Fruit fly (Drosophila melanogaster) whole organism, wandering third instar larva: ENCODE data around the gene Pss.

Source experiments
- Abd-B ChIP-seq: fragments of >200 bp; optimal IDR thresholded peaks from 2 replicates; lab custom pipeline; 2017; ENCODE audit warnings: missing biosample characterization, missing genetic modification characterization
- CG32264 ChIP-seq: fragments of 200-800 bp; sonication (Bioruptor generic); optimal IDR thresholded peaks from 2 replicates; lab custom pipeline; 2016; ENCODE audit warnings: missing biosample characterization, missing genetic modification characterization
- CG9705 ChIP-seq: fragments of 200-800 bp; sonication (Bioruptor generic); optimal IDR thresholded peaks from 2 replicates; lab custom pipeline; 2018; ENCODE audit warnings: missing biosample characterization, mild to moderate bottlenecking, missing genetic modification characterization
- CrebA ChIP-seq: fragments of 200-800 bp; sonication (Bioruptor generic); optimal IDR thresholded peaks from 2 replicates; lab custom pipeline; 2016; ENCODE audit warnings: missing biosample characterization, mild to moderate bottlenecking, missing genetic modification characterization, borderline replicate concordance
- Dif ChIP-seq: fragments of 200-275, 200-300 bp; sonication (Bioruptor generic); optimal IDR thresholded peaks from 2 replicates; lab custom pipeline; 2018; ENCODE audit warnings: missing biosample characterization, missing genetic modification characterization; ENCODE audit not compliant: partially characterized antibody
- GATAd ChIP-seq: sonication (Bioruptor generic); optimal IDR thresholded peaks from 2 replicates; lab custom pipeline; 2016; ENCODE audit warnings: missing biosample characterization, missing genetic modification characterization
- HLH106 ChIP-seq: fragments of 200-800 bp; optimal IDR thresholded peaks from 3 replicates; lab custom pipeline; 2019; ENCODE audit warnings: missing biosample characterization, mild to moderate bottlenecking, missing genetic modification characterization, moderate library complexity
- Hnf4 ChIP-seq: fragments of 200-800 bp; sonication (Bioruptor generic); optimal IDR thresholded peaks from 2 replicates; lab custom pipeline; 2016; ENCODE audit warnings: missing biosample characterization, mild to moderate bottlenecking, missing genetic modification characterization
- Hr78 ChIP-seq: fragments of >200 bp; optimal IDR thresholded peaks from 2 replicates; lab custom pipeline; 2017; ENCODE audit warnings: missing biosample characterization, missing genetic modification characterization
- Hr83 ChIP-seq: fragments of 200-300 bp; sonication (Bioruptor generic); optimal IDR thresholded peaks from 2 replicates; lab custom pipeline; 2016; ENCODE audit warnings: missing biosample characterization, mild to moderate bottlenecking, missing genetic modification characterization, moderate library complexity; ENCODE audit not compliant: poor library complexity, severe bottlenecking
- Jra ChIP-seq: sonication (Bioruptor generic); optimal IDR thresholded peaks from 2 replicates; lab custom pipeline; 2016; ENCODE audit warnings: missing biosample characterization, missing genetic modification characterization
- Mio ChIP-seq: sonication (Bioruptor generic); optimal IDR thresholded peaks from 2 replicates; lab custom pipeline; 2016; ENCODE audit warnings: missing biosample characterization, missing genetic modification characterization
- Myc ChIP-seq: fragments of >200 bp; optimal IDR thresholded peaks from 2 replicates; lab custom pipeline; 2017
- OdsH ChIP-seq: fragments of 200-800 bp; sonication (Bioruptor generic); optimal IDR thresholded peaks from 2 replicates; lab custom pipeline; 2016; ENCODE audit warnings: missing biosample characterization, mild to moderate bottlenecking, missing genetic modification characterization
- Rel ChIP-seq, 2 experiments: fragments of 200-800 bp; sonication (Bioruptor generic) in 1 of 2; optimal IDR thresholded peaks; 2 replicates in 1 of 2; 3 replicates in 1 of 2; lab custom pipeline; 2016 to 2019; ENCODE audit warnings: mild to moderate bottlenecking in 2 of 2, missing biosample characterization in 2 of 2, missing genetic modification characterization in 2 of 2, moderate library complexity in 1 of 2
- Sp1 ChIP-seq: fragments of 200-800 bp; sonication (Bioruptor generic); optimal IDR thresholded peaks from 3 replicates; lab custom pipeline; 2019; ENCODE audit warnings: missing biosample characterization, mild to moderate bottlenecking, missing genetic modification characterization, moderate library complexity
- Vsx2 ChIP-seq: fragments of 200-300, 225-300 bp; sonication (Bioruptor generic); optimal IDR thresholded peaks from 2 replicates; lab custom pipeline; 2018; ENCODE audit warnings: missing biosample characterization, missing genetic modification characterization; ENCODE audit not compliant: partially characterized antibody
- br ChIP-seq: fragments of 200-800 bp; sonication (Bioruptor generic); optimal IDR thresholded peaks from 2 replicates; lab custom pipeline; 2016; ENCODE audit warnings: missing biosample characterization, missing genetic modification characterization
- brk ChIP-seq: fragments of 200-800 bp; sonication (Bioruptor generic); optimal IDR thresholded peaks from 2 replicates; lab custom pipeline; 2016; ENCODE audit warnings: missing biosample characterization, mild to moderate bottlenecking, missing genetic modification characterization
- dl ChIP-seq, 2 experiments: fragments of 175-275, 200-275 bp in 1 of 2; fragments of 200-275 bp in 1 of 2; sonication (Bioruptor generic); optimal IDR thresholded peaks; lab custom pipeline; 2018; ENCODE audit warnings: mild to moderate bottlenecking in 2 of 2, missing biosample characterization in 2 of 2, missing genetic modification characterization in 2 of 2, moderate library complexity in 2 of 2; ENCODE audit not compliant: partially characterized antibody in 2 of 2, insufficient read depth in 1 of 2
- dmrt93B ChIP-seq: fragments of 200-800 bp; sonication (Bioruptor generic); optimal IDR thresholded peaks from 2 replicates; lab custom pipeline; 2018; ENCODE audit warnings: missing biosample characterization, mild to moderate bottlenecking, missing genetic modification characterization
- dsf ChIP-seq: sonication (Bioruptor generic); optimal IDR thresholded peaks from 2 replicates; lab custom pipeline; 2016; ENCODE audit warnings: missing biosample characterization, missing genetic modification characterization, borderline replicate concordance
- ey ChIP-seq: fragments of 200-800 bp; sonication (Bioruptor generic); optimal IDR thresholded peaks from 2 replicates; lab custom pipeline; 2016; ENCODE audit warnings: missing biosample characterization, missing genetic modification characterization
- foxo ChIP-seq, 2 experiments: fragments of 200-800 bp; sonication (Bioruptor generic); optimal IDR thresholded peaks; 2 replicates in 1 of 2; 3 replicates in 1 of 2; lab custom pipeline; 2016 to 2017; ENCODE audit warnings: missing biosample characterization in 2 of 2, missing genetic modification characterization in 2 of 2
- fru ChIP-seq: fragments of 200-800 bp; sonication (Bioruptor generic); optimal IDR thresholded peaks from 3 replicates; lab custom pipeline; 2016; ENCODE audit warnings: missing biosample characterization, mild to moderate bottlenecking, missing genetic modification characterization
- h ChIP-seq: fragments of 200-800 bp; sonication (Bioruptor generic); optimal IDR thresholded peaks from 3 replicates; lab custom pipeline; 2016; ENCODE audit warnings: missing biosample characterization, mild to moderate bottlenecking, missing genetic modification characterization
- lola ChIP-seq: fragments of >200 bp; optimal IDR thresholded peaks from 2 replicates; lab custom pipeline; 2017; ENCODE audit warnings: missing biosample characterization, missing genetic modification characterization
- psq ChIP-seq: fragments of 200-800 bp; sonication (Bioruptor generic); optimal IDR thresholded peaks from 3 replicates; lab custom pipeline; 2017; ENCODE audit warnings: missing biosample characterization, mild to moderate bottlenecking, missing genetic modification characterization, moderate library complexity
- rgr ChIP-seq: fragments of 200-800 bp; sonication (Bioruptor generic); optimal IDR thresholded peaks from 3 replicates; lab custom pipeline; 2016; ENCODE audit warnings: missing biosample characterization, mild to moderate bottlenecking, missing genetic modification characterization
- sv ChIP-seq: fragments of 200-800 bp; sonication (Bioruptor generic); optimal IDR thresholded peaks from 3 replicates; lab custom pipeline; 2016; ENCODE audit warnings: missing biosample characterization, missing genetic modification characterization
- tai ChIP-seq: sonication (Bioruptor generic); optimal IDR thresholded peaks from 2 replicates; lab custom pipeline; 2016; ENCODE audit warnings: missing biosample characterization, missing genetic modification characterization
- usp ChIP-seq: fragments of >200 bp; optimal IDR thresholded peaks from 2 replicates; lab custom pipeline; 2017; ENCODE audit warnings: missing biosample characterization, missing genetic modification characterization
- woc ChIP-seq: sonication (Bioruptor generic); optimal IDR thresholded peaks from 2 replicates; lab custom pipeline; 2016; ENCODE audit warnings: missing biosample characterization, mild to moderate bottlenecking, missing genetic modification characterization

Pss gene

dm6 chr3L:20525743-20526142, 231 bp downstream of the Pss start:
- no peak for TF ChIP-seq Rel (GFP tag; optimal IDR thresholded peaks at IDR 0.05; lab: Kevin White, UChicago)
- TF ChIP-seq Rel (tag; optimal IDR thresholded peaks at IDR 0.05; lab: Kevin White, UChicago): no peak
- no peak for TF ChIP-seq usp (GFP tag; lab: Kevin White, UChicago)
- TF ChIP-seq lola (GFP tag; lab: Kevin White, UChicago): no peak
- TF ChIP-seq Mio (GFP tag; lab: Kevin White, UChicago): no peak
- TF ChIP-seq fru (GFP tag; lab: Kevin White, UChicago): no peak
- TF ChIP-seq Hnf4: no peak
- TF ChIP-seq CG32264 (GFP tag; lab: Kevin White, UChicago): no peak
- TF ChIP-seq Dif (GFP tag; lab: Kevin White, UChicago): no peak
- TF ChIP-seq tai (GFP tag; lab: Kevin White, UChicago): no peak
- TF ChIP-seq Abd-B (GFP tag; lab: Kevin White, UChicago): no peak

DNA sequence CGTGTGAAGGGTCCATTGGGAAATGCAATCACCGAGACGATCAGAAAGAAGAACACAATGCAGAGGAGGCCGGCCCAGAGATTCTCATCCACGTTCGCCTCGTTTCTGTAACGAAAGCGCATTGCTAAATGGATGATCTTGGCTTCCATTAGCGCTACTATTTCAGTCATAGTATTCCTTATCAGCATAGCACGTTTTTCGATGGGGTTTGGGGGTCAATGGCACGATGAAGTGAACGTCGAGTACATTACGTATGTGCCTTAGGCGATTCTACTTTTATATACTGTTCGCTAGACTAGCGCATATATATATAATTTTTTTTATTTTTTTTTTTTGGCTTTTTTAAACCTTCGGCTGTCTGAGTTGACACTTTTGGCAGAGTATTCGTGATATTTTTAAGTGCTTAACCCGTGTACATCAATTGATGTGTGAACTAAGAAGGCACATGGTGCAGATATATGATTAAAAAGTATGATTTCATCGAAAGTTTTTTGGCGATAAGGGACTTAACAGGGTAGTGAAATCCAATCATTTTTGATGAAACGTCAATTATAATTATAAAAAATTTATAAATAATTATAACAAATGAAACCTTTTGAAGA, 1.5 kb downstream of the Pss start:
- TF ChIP-seq Abd-B (GFP tag; lab: Kevin White, UChicago) (no peak), usp (GFP tag; lab: Kevin White, UChicago) (no peak), foxo (GFP tag; optimal IDR thresholded peaks at IDR 0.05; lab: Kevin White, UChicago) (no peak), h (GFP tag; lab: Kevin White, UChicago) (no peak), rgr (GFP tag; lab: Kevin White, UChicago) (no peak), tai (GFP tag; lab: Kevin White, UChicago) (no peak), OdsH (no peak), Sp1 (no peak), GATAd (no peak), psq (GFP tag; lab: Kevin White, UChicago) (no peak), CG32264 (GFP tag; lab: Kevin White, UChicago) (no peak), dmrt93B (no peak), brk (GFP tag; lab: Kevin White, UChicago) (no peak), lola (GFP tag; lab: Kevin White, UChicago) (no peak), Jra (no peak)

- peak; percentile 53 for TF ChIP-seq woc (GFP tag; lab: Kevin White, UChicago)
- TF ChIP-seq Myc: peak; percentile 75
- peak; percentile 1 for TF ChIP-seq Hnf4
- TF ChIP-seq rgr (GFP tag; lab: Kevin White, UChicago): peak; percentile 26
- no peak for TF ChIP-seq Abd-B (GFP tag; lab: Kevin White, UChicago)
- peak; percentile 14 for TF ChIP-seq ey (GFP tag; lab: Kevin White, UChicago)
- no peak for TF ChIP-seq Rel (GFP tag; optimal IDR thresholded peaks at IDR 0.05; lab: Kevin White, UChicago)
- TF ChIP-seq Rel (tag; optimal IDR thresholded peaks at IDR 0.05; lab: Kevin White, UChicago): peak; percentile 72
- TF ChIP-seq HLH106: peak; percentile 7
- TF ChIP-seq lola (GFP tag; lab: Kevin White, UChicago): no peak
- TF ChIP-seq h (GFP tag; lab: Kevin White, UChicago): peak; percentile 39
- TF ChIP-seq brk (GFP tag; lab: Kevin White, UChicago): peak; percentile 28
- no peak for TF ChIP-seq Vsx2 (GFP tag; lab: Kevin White, UChicago)
- no peak for TF ChIP-seq dsf (GFP tag; lab: Kevin White, UChicago)
- TF ChIP-seq Sp1: peak; percentile 31
- TF ChIP-seq Dif (GFP tag; lab: Kevin White, UChicago): no peak
- TF ChIP-seq foxo (GFP tag; optimal IDR thresholded peaks at IDR 0.05; lab: Kevin White, UChicago): peak in 1 of 2 experiments; percentile 21
- TF ChIP-seq GATAd: no peak
- no peak for TF ChIP-seq Hr78
- TF ChIP-seq psq (GFP tag; lab: Kevin White, UChicago): peak; percentile 40
- no peak for TF ChIP-seq CG32264 (GFP tag; lab: Kevin White, UChicago)
- TF ChIP-seq tai (GFP tag; lab: Kevin White, UChicago): no peak
- no peak for TF ChIP-seq CrebA (GFP tag; lab: Kevin White, UChicago)
These were observed 5.2 kb downstream of the Pss start, which contains the start of the genes mTerf3 and CG5104 for dm6 chr3L:20520687-20521169. mTerf3 (minus strand) TSS chr3L:20520772. CG5104 (plus strand) TSS chr3L:20521009.

DNA sequence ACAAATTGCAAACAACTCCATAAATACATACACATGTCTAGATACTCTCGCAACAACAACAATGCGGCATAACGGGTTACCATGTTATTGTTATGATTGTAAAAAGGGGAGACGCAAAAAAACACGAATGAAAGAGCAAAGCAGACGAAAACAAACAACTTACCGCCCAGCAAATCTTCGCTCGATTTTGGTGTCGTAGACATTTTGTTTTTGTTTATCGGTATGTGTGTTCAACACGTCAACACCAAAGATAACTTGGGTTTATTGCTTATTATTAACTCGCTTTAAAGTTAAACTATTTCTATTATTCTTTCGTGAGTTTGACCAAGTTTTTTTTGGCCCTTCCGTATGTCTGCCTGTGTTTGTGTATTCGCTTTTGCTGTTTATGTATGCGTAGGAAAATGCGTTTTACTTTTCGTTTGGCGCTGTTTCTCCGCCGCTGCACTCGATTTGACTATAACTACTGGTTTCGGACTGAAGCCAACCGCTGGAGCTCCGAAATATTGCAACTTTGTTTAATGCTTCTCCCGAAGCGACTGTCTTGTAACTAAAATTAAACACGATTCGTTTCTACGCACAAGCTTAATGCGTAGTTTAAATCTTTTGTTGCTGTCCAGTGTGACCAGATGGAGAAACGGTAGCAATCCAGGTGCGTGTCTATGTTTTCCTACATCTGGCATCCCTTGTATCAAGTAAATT, 7.0 kb downstream of the Pss start, which contains the start of gene BNIP3:
Gene BNIP3 (minus strand): TSS at position 589 of the 699 bp plus-strand sequence.
- TF ChIP-seq Rel (GFP tag; optimal IDR thresholded peaks at IDR 0.05; lab: Kevin White, UChicago) (no peak), Rel (tag; optimal IDR thresholded peaks at IDR 0.05; lab: Kevin White, UChicago) (peak; percentile 46), psq (GFP tag; lab: Kevin White, UChicago) (peak; percentile 98), sv (GFP tag; lab: Kevin White, UChicago) (no peak), dsf (GFP tag; lab: Kevin White, UChicago) (no peak), fru (GFP tag; lab: Kevin White, UChicago) (peak; percentile 7), Sp1 (peak; percentile 32), Hr83 (GFP tag; lab: Kevin White, UChicago) (peak; percentile 46), dl (GFP tag; optimal IDR thresholded peaks at IDR 0.05; lab: Kevin White, UChicago; ENCODE audit: insufficient read depth in 1 of 2, partially characterized antibody in 2 of 2) (peak in 1 of 2 experiments; percentile 21), br (GFP tag; lab: Kevin White, UChicago) (peak; percentile 17), CG9705 (no peak), usp (GFP tag; lab: Kevin White, UChicago) (no peak)
